Worm (Caenorhabditis elegans) whole organism, midembryonic: ENCODE data around the gene C24A3.9.

Source experiments
- T22C8.4 ChIP-seq: fragments of 200-800 bp; sonication (Bioruptor generic); IDR thresholded peaks from 2 replicates; pipeline ENCODE4 v1.3.6; 2022; ENCODE audit warnings: missing genetic modification characterization, missing compliant biosample characterization
- cog-1 ChIP-seq: sonication (generic microtip); optimal IDR thresholded peaks from 2 replicates; lab custom pipeline; 2016; ENCODE audit warnings: missing genetic modification characterization, missing compliant biosample characterization
- flt-1 ChIP-seq: fragments of 200-800 bp; sonication (Bioruptor generic); IDR thresholded peaks from 2 replicates; pipeline ENCODE4 v1.3.6; 2022; ENCODE audit warnings: missing genetic modification characterization, missing compliant biosample characterization
- klf-2 ChIP-seq: fragments of 200-800 bp; sonication (Bioruptor generic); conservative IDR thresholded peaks from 2 replicates; pipeline ENCODE4 v1.3.6; 2022; ENCODE audit warnings: missing genetic modification reagents, missing genetic modification characterization, missing compliant biosample characterization
- ztf-29 ChIP-seq: fragments of 200-800 bp; sonication (Bioruptor generic); IDR thresholded peaks from 2 replicates; pipeline ENCODE4 v1.3.6; 2022; ENCODE audit warnings: missing genetic modification reagents, missing genetic modification characterization, missing compliant biosample characterization

DNA sequence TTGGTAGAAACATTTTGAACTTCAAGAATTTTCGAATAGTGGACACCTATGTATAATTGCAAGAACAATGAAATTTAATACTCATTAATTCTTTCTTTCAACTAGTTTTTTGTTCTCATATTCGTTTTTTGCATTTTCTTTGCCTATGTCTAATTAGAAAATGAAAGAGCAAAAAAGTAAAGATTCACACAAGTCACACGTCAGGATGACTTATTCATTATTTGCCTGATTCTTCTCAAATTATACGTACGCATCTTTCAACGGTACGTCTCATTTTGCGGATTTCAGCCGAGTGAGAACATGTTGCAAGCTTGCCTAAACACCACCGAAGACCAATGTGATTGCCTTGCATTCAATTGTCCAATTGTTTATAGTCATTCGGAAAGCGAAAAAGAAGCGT, 29.6 kb downstream of the C24A3.9 start, which contains the start of gene nmur-1:
- TF ChIP-seq flt-1 (GFP tag; lab: Robert Waterston, UW), result no peak
- no peak for TF ChIP-seq T22C8.4 (GFP tag; lab: Robert Waterston, UW)
- no peak for TF ChIP-seq klf-2 (GFP tag; lab: Robert Waterston, UW)
- no peak for TF ChIP-seq cog-1 (tag; lab: Kevin White, UChicago)
- no peak for TF ChIP-seq ztf-29 (GFP tag; lab: Robert Waterston, UW)
